Fruit fly (Drosophila melanogaster) whole organism, prepupa: ENCODE measurements around the gene CG12224.

Source experiments
- CG11902 ChIP-seq: fragments of 200-800 bp; sonication (Bioruptor generic); optimal IDR thresholded peaks from 3 replicates; lab custom pipeline; 2016; ENCODE audit warnings: missing biosample characterization, missing genetic modification characterization
- CG15336 ChIP-seq: fragments of 200-800 bp; sonication (Bioruptor generic); IDR thresholded peaks from 2 replicates; pipeline ENCODE4 v1.3.6; 2022; ENCODE audit warnings: missing biosample characterization, missing genetic modification characterization
- CG16779 ChIP-seq: fragments of 200-800 bp; sonication (Bioruptor generic); optimal IDR thresholded peaks from 3 replicates; lab custom pipeline; 2017; ENCODE audit warnings: missing biosample characterization, mild to moderate bottlenecking, missing genetic modification characterization
- CG6276 ChIP-seq: fragments of 200-800 bp; sonication (Bioruptor generic); optimal IDR thresholded peaks from 2 replicates; lab custom pipeline; 2017; ENCODE audit warnings: missing biosample characterization, mild to moderate bottlenecking, missing genetic modification characterization
- CG8319 ChIP-seq: fragments of 200-800 bp; sonication (Bioruptor generic); optimal IDR thresholded peaks from 3 replicates; lab custom pipeline; 2016; ENCODE audit warnings: missing biosample characterization, missing genetic modification characterization
- Hr38 ChIP-seq: sonication (Bioruptor generic); optimal IDR thresholded peaks from 2 replicates; lab custom pipeline; 2016; ENCODE audit warnings: missing biosample characterization, missing genetic modification characterization
- Hr39 ChIP-seq: fragments of 200-800 bp; sonication (Bioruptor generic); optimal IDR thresholded peaks from 2 replicates; lab custom pipeline; 2016; ENCODE audit warnings: missing biosample characterization, missing genetic modification characterization
- Smox ChIP-seq: fragments of 200-800 bp; sonication (Bioruptor generic); optimal IDR thresholded peaks from 3 replicates; lab custom pipeline; 2016; ENCODE audit warnings: missing biosample characterization, missing genetic modification characterization
- Sox15 ChIP-seq: fragments of 200-800 bp; sonication (Bioruptor generic); optimal IDR thresholded peaks from 3 replicates; lab custom pipeline; 2016; ENCODE audit warnings: missing biosample characterization, missing genetic modification characterization
- topi ChIP-seq: fragments of 200-800 bp; sonication (Bioruptor generic); optimal IDR thresholded peaks from 3 replicates; lab custom pipeline; 2016; ENCODE audit warnings: missing biosample characterization, missing genetic modification characterization

DNA sequence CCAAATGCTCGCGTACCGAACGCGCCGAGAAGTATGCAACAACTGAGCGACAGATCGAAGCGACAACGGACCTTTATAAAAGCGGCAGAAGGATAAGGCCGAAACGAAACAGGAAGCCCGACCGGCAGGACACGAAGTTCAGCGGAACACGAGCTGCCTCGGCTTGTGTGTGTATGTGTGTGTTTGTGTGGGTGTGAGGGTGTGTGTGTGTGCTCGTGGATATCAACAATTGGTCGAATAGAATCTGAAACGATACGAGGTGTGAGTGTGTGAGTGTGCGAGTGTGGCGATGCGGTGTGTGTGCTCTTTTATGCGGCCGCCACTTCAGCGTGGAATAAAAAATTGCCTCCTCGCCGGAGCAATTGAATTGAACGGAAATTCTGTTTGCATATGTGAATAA, 23.6 kb upstream of the CG12224 start, which contains the start of gene Tk:
- TF ChIP-seq CG8319 (GFP tag; lab: Kevin White, UChicago) (no peak), Sox15 (GFP tag; lab: Kevin White, UChicago) (no peak), Hr38 (GFP tag; lab: Kevin White, UChicago) (no peak), CG16779 (no peak), Smox (no peak), Hr39 (GFP tag; lab: Kevin White, UChicago) (no peak), CG11902 (GFP tag; lab: Kevin White, UChicago) (no peak), CG15336 (GFP tag; lab: Robert Waterston, UW) (no peak), topi (GFP tag; lab: Kevin White, UChicago) (no peak), CG6276 (GFP tag; lab: Kevin White, UChicago) (no peak)
